Worm (Caenorhabditis elegans) whole organism, mixed stage, embryonic: ENCODE results near the gene nhr-197.

Source experiments
- M03D4.4 ChIP-seq: sonication (generic microtip); optimal IDR thresholded peaks from 2 replicates; lab custom pipeline; 2017; ENCODE audit warnings: mild to moderate bottlenecking, missing genetic modification characterization, missing compliant biosample characterization
- bed-3 ChIP-seq: fragments of 200-800 bp; sonication (Bioruptor generic); optimal IDR thresholded peaks from 3 replicates; lab custom pipeline; 2018; ENCODE audit warnings: mild to moderate bottlenecking, missing genetic modification characterization, moderate library complexity, missing compliant biosample characterization
- blmp-1 ChIP-seq: fragments of 150-350 bp; optimal IDR thresholded peaks from 2 replicates; lab custom pipeline; 2014; ENCODE audit warnings: missing biosample characterization, missing genetic modification characterization
- ceh-39 ChIP-seq: fragments of 150-350 bp; optimal IDR thresholded peaks from 2 replicates; lab custom pipeline; 2014; ENCODE audit warnings: missing biosample characterization, missing genetic modification characterization
- ceh-43 ChIP-seq: fragments of 200-800 bp; sonication (Bioruptor generic); optimal IDR thresholded peaks from 2 replicates; lab custom pipeline; 2018; ENCODE audit warnings: mild to moderate bottlenecking, missing genetic modification characterization, moderate library complexity, missing compliant biosample characterization
- ceh-83 ChIP-seq: fragments of 200-800 bp; sonication (Bioruptor generic); optimal IDR thresholded peaks from 2 replicates; lab custom pipeline; 2018; ENCODE audit warnings: mild to moderate bottlenecking, missing genetic modification characterization, missing compliant biosample characterization
- cnd-1 ChIP-seq: fragments of 200-800 bp; sonication (Bioruptor generic); optimal IDR thresholded peaks from 2 replicates; lab custom pipeline; 2018; ENCODE audit warnings: mild to moderate bottlenecking, missing genetic modification characterization, missing compliant biosample characterization
- drap-1 ChIP-seq: fragments of 200-800 bp; sonication (Bioruptor generic); optimal IDR thresholded peaks from 3 replicates; lab custom pipeline; 2018; ENCODE audit warnings: mild to moderate bottlenecking, missing genetic modification characterization, missing compliant biosample characterization
- elt-1 ChIP-seq: sonication (generic microtip); optimal IDR thresholded peaks from 2 replicates; lab custom pipeline; 2017; ENCODE audit warnings: missing genetic modification characterization, mild to moderate bottlenecking, missing compliant biosample characterization, antibody characterized with exemption, moderate library complexity, borderline replicate concordance; ENCODE audit not compliant: insufficient read depth
- elt-3 ChIP-seq: fragments of 150-350 bp; optimal IDR thresholded peaks from 2 replicates; lab custom pipeline; 2014; ENCODE audit warnings: missing biosample characterization, missing genetic modification characterization
- flh-1 ChIP-seq: fragments of 200-800 bp; sonication (Bioruptor generic); optimal IDR thresholded peaks from 2 replicates; lab custom pipeline; 2018; ENCODE audit warnings: mild to moderate bottlenecking, missing genetic modification characterization, moderate library complexity, missing compliant biosample characterization
- ham-2 ChIP-seq: fragments of 200-800 bp; sonication (Bioruptor generic); optimal IDR thresholded peaks from 2 replicates; lab custom pipeline; 2018; ENCODE audit warnings: mild to moderate bottlenecking, missing genetic modification characterization, missing compliant biosample characterization
- hlh-1 ChIP-seq: fragments of 150-350 bp; optimal IDR thresholded peaks from 2 replicates; lab custom pipeline; 2014; ENCODE audit warnings: missing biosample characterization, missing genetic modification reagents, missing genetic modification characterization
- lin-13 ChIP-seq: fragments of 150-350 bp; optimal IDR thresholded peaks from 2 replicates; lab custom pipeline; 2014; ENCODE audit warnings: missing biosample characterization, missing genetic modification characterization
- lin-32 ChIP-seq: fragments of 200-800 bp; sonication (Bioruptor generic); optimal IDR thresholded peaks from 2 replicates; lab custom pipeline; 2018; ENCODE audit warnings: mild to moderate bottlenecking, missing genetic modification characterization, missing compliant biosample characterization
- lsy-2 ChIP-seq: fragments of 150-350 bp; optimal IDR thresholded peaks from 2 replicates; lab custom pipeline; 2014; ENCODE audit warnings: missing biosample characterization, missing genetic modification characterization
- mab-5 ChIP-seq: fragments of 150-350 bp; optimal IDR thresholded peaks from 2 replicates; lab custom pipeline; 2014; ENCODE audit warnings: missing biosample characterization, missing genetic modification characterization
- mep-1 ChIP-seq: fragments of 150-350 bp; optimal IDR thresholded peaks from 2 replicates; lab custom pipeline; 2017; ENCODE audit warnings: missing biosample characterization, missing genetic modification reagents, missing genetic modification characterization, inconsistent platforms
- nhr-12 ChIP-seq: fragments of 150-350 bp; optimal IDR thresholded peaks from 2 replicates; lab custom pipeline; 2014; ENCODE audit warnings: missing biosample characterization, missing genetic modification characterization
- nhr-2 ChIP-seq: fragments of 150-350 bp; optimal IDR thresholded peaks from 2 replicates; lab custom pipeline; 2014; ENCODE audit warnings: missing biosample characterization, missing genetic modification characterization
- nhr-237 ChIP-seq: fragments of 150-350 bp; optimal IDR thresholded peaks from 2 replicates; lab custom pipeline; 2014; ENCODE audit warnings: missing biosample characterization, missing genetic modification characterization
- nhr-28 ChIP-seq: fragments of 150-350 bp; optimal IDR thresholded peaks from 2 replicates; lab custom pipeline; 2014; ENCODE audit warnings: missing biosample characterization, missing genetic modification characterization
- nhr-76 ChIP-seq: sonication (generic microtip); optimal IDR thresholded peaks from 2 replicates; lab custom pipeline; 2017; ENCODE audit warnings: missing biosample characterization, missing genetic modification characterization
- pha-4 ChIP-seq: fragments of 150-350 bp; optimal IDR thresholded peaks from 2 replicates; lab custom pipeline; 2018; ENCODE audit warnings: missing biosample characterization, missing genetic modification reagents, missing genetic modification characterization
- tbx-8 ChIP-seq: fragments of 200-800 bp; sonication (Bioruptor generic); optimal IDR thresholded peaks from 2 replicates; lab custom pipeline; 2018; ENCODE audit warnings: mild to moderate bottlenecking, missing genetic modification characterization, moderate library complexity, missing compliant biosample characterization
- unc-120 ChIP-seq: sonication (generic microtip); optimal IDR thresholded peaks from 2 replicates; lab custom pipeline; 2017; ENCODE audit warnings: missing genetic modification characterization, missing compliant biosample characterization; ENCODE audit not compliant: poor library complexity, severe bottlenecking
- unc-39 ChIP-seq: fragments of 150-350 bp; optimal IDR thresholded peaks from 2 replicates; lab custom pipeline; 2014; ENCODE audit warnings: missing biosample characterization, missing genetic modification characterization
- unc-62 ChIP-seq: fragments of 150-350 bp; optimal IDR thresholded peaks from 2 replicates; lab custom pipeline; 2014; ENCODE audit warnings: missing biosample characterization, missing genetic modification reagents, missing genetic modification characterization
- ztf-11 ChIP-seq: fragments of 150-350 bp; optimal IDR thresholded peaks from 2 replicates; lab custom pipeline; 2014; ENCODE audit warnings: missing biosample characterization, missing genetic modification characterization

nhr-197 gene

DNA sequence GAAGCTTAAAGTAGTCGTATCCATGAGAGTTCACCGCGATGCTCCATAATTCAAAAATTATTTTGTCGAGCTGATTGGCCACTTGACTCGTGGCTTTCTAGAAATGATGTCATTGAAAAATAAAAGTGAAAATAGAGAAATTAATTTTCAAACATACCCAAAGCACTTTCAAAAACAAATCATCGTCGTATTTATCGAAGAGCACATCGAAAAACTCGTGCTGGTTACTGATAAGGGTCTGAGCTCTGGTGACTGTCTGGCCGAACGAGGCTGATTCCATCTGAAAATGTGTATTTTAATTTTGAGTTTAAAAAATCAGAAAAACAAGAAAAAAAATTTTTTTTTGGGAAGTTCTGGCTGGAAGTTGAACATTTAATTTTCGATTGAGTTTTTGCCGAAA lies 24.6 kb downstream of the nhr-197 start:
- TF ChIP-seq lsy-2 (tag; lab: Kevin White, UChicago) (no peak), elt-1 (tag; lab: Kevin White, UChicago) (no peak), nhr-237 (no peak), M03D4.4 (tag; lab: Kevin White, UChicago) (no peak), tbx-8 (GFP tag; lab: Kevin White, UChicago) (no peak), nhr-2 (no peak), ztf-11 (tag; lab: Kevin White, UChicago) (no peak), blmp-1 (tag; lab: Kevin White, UChicago) (no peak), ceh-39 (tag; lab: Kevin White, UChicago) (no peak)

DNA sequence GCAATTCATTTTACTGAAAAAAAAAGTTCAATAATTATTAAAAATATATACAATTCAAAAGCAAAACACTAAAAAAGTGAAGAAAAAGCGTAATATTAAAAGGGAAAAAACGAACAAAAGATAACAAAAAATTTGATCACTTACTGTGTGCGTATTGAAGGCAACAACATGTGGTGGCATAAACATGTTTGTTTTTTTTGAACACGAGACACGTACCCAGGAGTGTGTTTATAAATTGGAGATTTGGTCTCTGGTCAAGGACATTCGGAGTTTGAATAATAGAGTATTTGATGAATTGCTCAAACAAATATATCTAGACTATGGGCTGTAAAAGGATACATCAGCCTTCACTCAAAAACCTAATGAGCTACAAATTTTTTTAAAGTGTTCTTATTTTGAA lies 27.9 kb downstream of the nhr-197 start:
- no peak for TF ChIP-seq ceh-83 (GFP tag; lab: Kevin White, UChicago)
- no peak for TF ChIP-seq unc-62 (GFP tag; lab: Kevin White, UChicago)
- no peak for TF ChIP-seq mep-1 (tag; lab: Kevin White, UChicago)

DNA sequence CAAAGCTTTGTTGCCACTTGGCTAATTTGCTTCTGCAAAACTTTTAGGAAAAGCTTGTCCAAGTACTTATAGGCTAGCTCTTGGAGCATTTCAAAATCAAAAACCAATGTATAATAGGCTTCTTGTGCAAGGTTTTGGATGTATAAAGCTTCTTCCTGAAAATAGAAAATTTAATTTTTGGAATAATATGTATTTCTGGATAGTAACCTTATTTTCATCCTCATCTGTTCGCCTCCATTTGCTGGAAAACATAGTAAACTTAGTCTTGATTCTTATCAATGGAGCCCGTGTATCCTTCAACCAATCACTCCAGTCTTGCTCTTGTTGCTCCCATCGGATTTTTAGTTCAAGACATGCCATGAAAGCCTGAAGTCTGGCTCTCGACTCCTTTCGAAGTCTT lies 28.9 kb downstream of the nhr-197 start, which contains the start of gene Y6E2A.4:
Gene Y6E2A.4 (minus strand): TSS at position 101 of the 400 bp plus-strand sequence.
- TF ChIP-seq ztf-11 (tag; lab: Kevin White, UChicago) (no peak), hlh-1 (tag; lab: Kevin White, UChicago) (no peak), elt-1 (tag; lab: Kevin White, UChicago) (no peak), tbx-8 (GFP tag; lab: Kevin White, UChicago) (no peak), bed-3 (GFP tag; lab: Kevin White, UChicago) (no peak), blmp-1 (tag; lab: Kevin White, UChicago) (no peak), lin-13 (no peak), nhr-2 (no peak), ceh-39 (tag; lab: Kevin White, UChicago) (no peak), pha-4 (tag; lab: Kevin White, UChicago) (no peak), unc-39 (no peak), elt-3 (tag; lab: Kevin White, UChicago) (no peak), lsy-2 (tag; lab: Kevin White, UChicago) (no peak), ham-2 (GFP tag; lab: Kevin White, UChicago) (no peak)

DNA sequence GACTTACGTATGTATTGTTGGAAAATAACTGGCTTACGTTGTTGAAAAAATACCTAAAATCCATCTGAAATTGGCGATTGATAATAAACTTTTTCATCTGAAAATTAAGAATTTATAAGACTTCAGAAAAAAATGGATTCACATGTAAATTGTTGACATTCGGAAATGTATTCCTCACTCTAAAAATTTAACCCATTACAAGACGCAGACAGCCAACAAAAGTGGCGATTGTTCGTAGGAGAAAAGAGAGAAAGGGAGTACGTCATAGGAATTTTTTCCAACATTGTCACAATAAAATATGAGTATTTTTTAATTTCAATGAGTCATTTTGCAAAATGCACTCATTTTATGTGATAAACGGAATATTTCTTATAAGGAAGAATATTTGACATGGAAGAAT lies 30.8 kb downstream of the nhr-197 start, which contains the start of gene Y6E2A.5:
Gene Y6E2A.5 (minus strand): TSS at position 101 of the 400 bp plus-strand sequence.
- TF ChIP-seq mep-1 (tag; lab: Kevin White, UChicago) (no peak), unc-120 (tag; lab: Kevin White, UChicago) (no peak), nhr-76 (tag; lab: Kevin White, UChicago) (no peak), ham-2 (GFP tag; lab: Kevin White, UChicago) (no peak), ceh-83 (GFP tag; lab: Kevin White, UChicago) (no peak), lin-32 (GFP tag; lab: Kevin White, UChicago) (no peak), cnd-1 (tag; lab: Kevin White, UChicago) (no peak)

DNA sequence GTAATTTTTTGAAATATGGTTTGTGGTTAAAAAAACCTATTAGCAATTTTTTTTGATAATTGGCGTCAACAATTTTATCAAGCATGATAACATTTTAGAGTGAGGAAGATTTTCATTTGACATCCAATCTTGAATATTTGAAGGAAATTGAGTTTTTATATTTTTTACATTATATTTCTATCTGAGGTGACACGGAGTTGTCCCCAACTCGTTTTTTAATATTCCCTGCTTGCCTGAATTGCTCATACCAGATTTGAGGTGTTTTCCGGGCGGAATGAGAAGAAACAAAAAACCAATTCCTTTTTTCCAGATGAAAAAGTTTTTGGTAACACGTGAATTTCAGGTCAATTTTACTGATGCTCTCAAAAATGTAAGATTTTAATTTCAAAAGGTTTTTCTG lies 31.8 kb downstream of the nhr-197 start, which contains the start of gene Y6E2A.7:
Gene Y6E2A.7 (plus strand): TSS at position 301 of the 400 bp plus-strand sequence.
- TF ChIP-seq M03D4.4 (tag; lab: Kevin White, UChicago) (no peak), nhr-2 (no peak), elt-3 (tag; lab: Kevin White, UChicago) (no peak), nhr-12 (tag; lab: Kevin White, UChicago) (no peak), unc-39 (no peak), ztf-11 (tag; lab: Kevin White, UChicago) (no peak)

DNA sequence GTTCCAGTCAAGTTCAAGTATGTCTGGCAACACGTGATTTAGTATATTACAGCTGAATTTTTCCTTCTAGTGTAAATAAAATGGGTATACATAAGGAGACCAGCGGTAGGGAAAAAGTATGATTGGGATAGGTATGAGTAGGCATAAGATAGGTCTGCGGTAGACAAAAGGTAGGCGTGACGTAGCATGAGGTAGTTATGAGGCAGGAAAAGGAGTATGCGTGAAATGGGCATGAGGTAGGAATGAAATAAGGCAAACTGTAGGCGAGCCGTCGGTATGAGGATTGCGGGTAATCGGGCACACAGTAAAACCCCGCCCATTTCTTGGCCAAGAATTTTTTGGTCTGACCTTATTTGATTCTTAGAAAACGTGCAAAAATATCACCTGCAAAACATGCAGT lies 33.7 kb downstream of the nhr-197 start:
- TF ChIP-seq drap-1 (no peak), elt-3 (tag; lab: Kevin White, UChicago) (no peak), nhr-76 (tag; lab: Kevin White, UChicago) (no peak), nhr-28 (tag; lab: Kevin White, UChicago) (no peak), mab-5 (tag; lab: Kevin White, UChicago) (no peak), ceh-43 (GFP tag; lab: Kevin White, UChicago) (no peak), unc-62 (GFP tag; lab: Kevin White, UChicago) (no peak), M03D4.4 (tag; lab: Kevin White, UChicago) (no peak), ceh-39 (tag; lab: Kevin White, UChicago) (no peak), tbx-8 (GFP tag; lab: Kevin White, UChicago) (no peak), flh-1 (GFP tag; lab: Kevin White, UChicago) (no peak), lsy-2 (tag; lab: Kevin White, UChicago) (no peak), ztf-11 (tag; lab: Kevin White, UChicago) (no peak)
- TF ChIP-seq, all 35 proteins: peak for 0
